Fruit fly (Drosophila melanogaster): Measurements from ENCODE around the gene CG32055.

dm6 chr3L:10185924-10186323 lies 34.0 kb downstream of the CG32055 start, which contains the start of gene dpr10:
- TF ChIP-seq insv (optimal IDR thresholded peaks at IDR 0.05) (no peak), Sin3A (optimal IDR thresholded peaks at IDR 0.05) (no peak)
